Fruit fly (Drosophila melanogaster): Measurements from ENCODE around the gene Ssadh.
A peak's percentile ranks its signal among the peaks of the same experiment; 100 is the strongest.

Gene Ssadh

dm6 chr3R:25638961-25639360, 12.2 kb upstream of the Ssadh start:
- peak; percentile 90 for TF ChIP-seq CG17801 (GFP tag; optimal IDR thresholded peaks at IDR 0.05; ENCODE audit: partially characterized antibody)

- TF ChIP-seq CG17801 (GFP tag; optimal IDR thresholded peaks at IDR 0.05; ENCODE audit: partially characterized antibody): no peak
Observed at dm6 chr3R:25638381-25638780, 11.7 kb upstream of the Ssadh start.

dm6 chr3R:25637294-25638174, 10.8 kb upstream of the Ssadh start, which contains the start of gene jigr1:
Gene jigr1, plus strand, starts transcription at chr3R:25637843.
- no peak for TF ChIP-seq CG17801 (GFP tag; optimal IDR thresholded peaks at IDR 0.05; ENCODE audit: partially characterized antibody)

- no peak for TF ChIP-seq CG17801 (GFP tag; optimal IDR thresholded peaks at IDR 0.05; ENCODE audit: partially characterized antibody)
Observed at dm6 chr3R:25633865-25634460, 7.2 kb upstream of the Ssadh start.

dm6 chr3R:25631079-25631478, 4.4 kb upstream of the Ssadh start:
- no peak for TF ChIP-seq CG17801 (GFP tag; optimal IDR thresholded peaks at IDR 0.05; ENCODE audit: partially characterized antibody)

dm6 chr3R:25630541-25630940, 3.8 kb upstream of the Ssadh start:
- no peak for TF ChIP-seq CG17801 (GFP tag; optimal IDR thresholded peaks at IDR 0.05; ENCODE audit: partially characterized antibody)

dm6 chr3R:25628657-25629056, 1.9 kb upstream of the Ssadh start:
- TF ChIP-seq CG17801 (GFP tag; optimal IDR thresholded peaks at IDR 0.05; ENCODE audit: partially characterized antibody): no peak

dm6 chr3R:25625940-25626624, 642 bp downstream of the Ssadh start:
- no peak for TF ChIP-seq CG17801 (GFP tag; optimal IDR thresholded peaks at IDR 0.05; ENCODE audit: partially characterized antibody)

- TF ChIP-seq CG17801 (GFP tag; optimal IDR thresholded peaks at IDR 0.05; ENCODE audit: partially characterized antibody): peak; percentile 12
Observed at dm6 chr3R:25623800-25624791, 2.6 kb downstream of the Ssadh start, which contains the start of gene Npl4. Gene Npl4, minus strand, starts transcription at chr3R:25624662.

dm6 chr3R:25618114-25618513, 8.6 kb downstream of the Ssadh start, which contains the start of gene CG5071:
Gene CG5071, plus strand, starts transcription at chr3R:25618414.
- TF ChIP-seq CG17801 (GFP tag; optimal IDR thresholded peaks at IDR 0.05; ENCODE audit: partially characterized antibody): no peak

- no peak for TF ChIP-seq CG17801 (GFP tag; optimal IDR thresholded peaks at IDR 0.05; ENCODE audit: partially characterized antibody)
Observed at dm6 chr3R:25613366-25613765, 13.4 kb downstream of the Ssadh start, which contains the start of gene CG5079. Gene CG5079, plus strand, starts transcription at chr3R:25613666.

dm6 chr3R:25609027-25609426, 17.7 kb downstream of the Ssadh start, which contains the start of gene ymp:
Gene ymp, minus strand, starts transcription at chr3R:25609127.
- no peak for TF ChIP-seq CG17801 (GFP tag; optimal IDR thresholded peaks at IDR 0.05; ENCODE audit: partially characterized antibody)

- TF ChIP-seq CG17801 (GFP tag; optimal IDR thresholded peaks at IDR 0.05; ENCODE audit: partially characterized antibody): no peak
Observed at dm6 chr3R:25596274-25597034, 30.3 kb downstream of the Ssadh start.
